Worm (Caenorhabditis elegans) whole organism, L4/young adult: ENCODE measurements around the gene gsr-1.

ENCODE experiments used
- W03F9.2 ChIP-seq: fragments of 150-350 bp; optimal IDR thresholded peaks from 2 replicates; lab custom pipeline; 2014; ENCODE audit warnings: missing biosample characterization, missing genetic modification characterization
- dao-5 ChIP-seq: sonication (generic microtip); optimal IDR thresholded peaks from 2 replicates; lab custom pipeline; 2016; ENCODE audit warnings: missing genotype, missing genetic modification characterization, moderate library complexity, missing compliant biosample characterization

DNA sequence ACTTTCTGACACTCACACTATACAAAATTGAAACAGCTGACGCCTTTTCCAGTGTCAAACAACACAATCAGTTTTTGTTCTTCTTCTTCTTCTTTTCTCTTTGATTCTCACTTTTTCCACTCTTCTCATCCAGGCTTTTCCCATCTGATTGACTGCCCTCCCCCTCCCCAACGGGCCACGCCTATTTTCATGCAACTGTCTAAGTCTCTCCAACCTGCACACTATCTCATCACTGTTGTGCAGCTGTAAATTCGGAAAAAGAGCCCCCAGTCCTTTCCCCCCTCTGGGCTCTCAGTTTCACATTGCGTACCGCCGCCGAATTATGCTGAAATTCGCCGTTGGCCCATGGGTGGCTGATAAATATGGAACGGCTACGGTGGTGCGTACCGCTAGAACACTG, 49.4 kb upstream of the gsr-1 start:
- TF ChIP-seq W03F9.2 (tag; lab: Kevin White, UChicago) (no peak), dao-5 (tag; lab: Kevin White, UChicago) (no peak)
